Worm (Caenorhabditis elegans): ENCODE measurements around the gene F42H10.6.

ce11 chrIII:8491945-8492344 lies 11.7 kb upstream of the F42H10.6 start:
- TF ChIP-seq aly-2 (tag; optimal IDR thresholded peaks at IDR 0.05), result no peak
- TF ChIP-seq ama-1 (optimal IDR thresholded peaks at IDR 0.05), result no peak
- TF ChIP-seq efl-3 (GFP tag; optimal IDR thresholded peaks at IDR 0.05), result no peak
- no peak for TF ChIP-seq swsn-7 (tag; optimal IDR thresholded peaks at IDR 0.05)
- no peak for TF ChIP-seq snu-23 (GFP tag; optimal IDR thresholded peaks at IDR 0.05)
- TF ChIP-seq nhr-77 (tag; optimal IDR thresholded peaks at IDR 0.05), result no peak
- no peak for TF ChIP-seq ceh-82 (tag; optimal IDR thresholded peaks at IDR 0.05)
- TF ChIP-seq lir-3 (tag; optimal IDR thresholded peaks at IDR 0.05; ENCODE audit: poor library complexity), result no peak
- no peak for TF ChIP-seq skn-1 (tag; optimal IDR thresholded peaks at IDR 0.05)
- no peak for TF ChIP-seq efl-1 (optimal IDR thresholded peaks at IDR 0.05)
- TF ChIP-seq efl-1 (GFP tag; optimal IDR thresholded peaks at IDR 0.05 in 1 of 2), result no peak
- no peak for TF ChIP-seq lin-35 (GFP tag; optimal IDR thresholded peaks at IDR 0.05)
- TF ChIP-seq zag-1 (tag; optimal IDR thresholded peaks at IDR 0.05), result no peak
- TF ChIP-seq ces-1 (GFP tag; optimal IDR thresholded peaks at IDR 0.05), result no peak
